Fruit fly (Drosophila melanogaster) whole organism, pupa: ENCODE data around the gene CG14354.

Experiments
- CG12605 ChIP-seq: fragments of 200-800 bp; sonication (Bioruptor generic); IDR thresholded peaks from 2 replicates; pipeline ENCODE4 v1.3.6; 2022; ENCODE audit warnings: missing biosample characterization, missing genetic modification characterization
- CG32121 ChIP-seq: fragments of 200-800 bp; sonication (Bioruptor generic); IDR thresholded peaks from 2 replicates; pipeline ENCODE4 v1.3.6; 2022; ENCODE audit warnings: missing biosample characterization, missing genetic modification characterization
- CG4496 ChIP-seq: fragments of 200-800 bp; sonication (Bioruptor generic); IDR thresholded peaks from 3 replicates; pipeline ENCODE4 v1.3.6; 2022; ENCODE audit warnings: missing biosample characterization, missing genetic modification characterization
- Pif1A ChIP-seq: fragments of 200-800 bp; sonication (Bioruptor generic); optimal IDR thresholded peaks from 3 replicates; lab custom pipeline; 2016; ENCODE audit warnings: missing biosample characterization, missing genetic modification characterization

DNA sequence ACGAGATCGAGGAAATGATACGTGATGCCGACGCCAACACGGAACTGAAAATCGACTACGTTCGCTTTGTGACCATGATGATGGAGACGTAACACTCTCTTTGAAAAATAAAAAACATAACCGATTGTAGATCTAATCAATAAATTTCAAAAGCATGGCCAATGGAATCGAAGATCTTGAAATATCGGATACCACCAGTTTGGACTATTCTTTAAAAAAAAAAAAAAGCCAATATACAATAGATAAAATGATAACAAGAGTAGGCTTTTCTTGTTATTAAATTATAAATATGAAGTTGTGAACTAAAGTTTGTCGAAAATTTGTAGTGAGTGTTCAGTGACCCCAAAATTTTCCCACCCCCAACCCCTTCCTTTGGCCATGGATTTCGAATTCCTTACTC lies 3.7 kb upstream of the CG14354 start, which contains the start of the genes Acam and CG17770:
- TF ChIP-seq Pif1A (GFP tag; lab: Kevin White, UChicago) (no peak), CG4496 (no peak), CG32121 (no peak), CG12605 (GFP tag; lab: Robert Waterston, UW) (no peak)
